Fruit fly (Drosophila melanogaster) whole organism, embryonic: ENCODE measurements around the gene CG9760.

Experiments used
- Asciz ChIP-seq: fragments of 200-800 bp; sonication (Bioruptor generic); optimal IDR thresholded peaks from 2 replicates; lab custom pipeline; 2017; ENCODE audit warnings: missing biosample characterization, mild to moderate bottlenecking, missing genetic modification characterization, missing genetic modification reagents
- Atf6 ChIP-seq: fragments of 200-800 bp; sonication (Bioruptor generic); IDR thresholded peaks from 2 replicates; pipeline ENCODE4 v1.3.6; 2022; ENCODE audit warnings: missing biosample characterization, missing genetic modification characterization
- B-H2 ChIP-seq: fragments of 200-800 bp; sonication (Bioruptor generic); optimal IDR thresholded peaks from 2 replicates; lab custom pipeline; 2018; ENCODE audit warnings: missing biosample characterization, mild to moderate bottlenecking, missing genetic modification characterization
- Bgb ChIP-seq: fragments of 200-800 bp; sonication (Bioruptor generic); IDR thresholded peaks from 2 replicates; pipeline ENCODE4 v1.3.6; 2022; ENCODE audit warnings: missing biosample characterization, missing genetic modification characterization; ENCODE audit not compliant: partially characterized antibody
- CG10147 ChIP-seq: fragments of 200-800 bp; sonication (Bioruptor generic); optimal IDR thresholded peaks from 2 replicates; lab custom pipeline; 2019; ENCODE audit warnings: missing biosample characterization, mild to moderate bottlenecking, missing genetic modification characterization, moderate library complexity
- CG12219 ChIP-seq: fragments of 200-800 bp; sonication (Bioruptor generic); optimal IDR thresholded peaks from 3 replicates; lab custom pipeline; 2018; ENCODE audit warnings: missing biosample characterization, mild to moderate bottlenecking, missing genetic modification characterization
- CG14441 ChIP-seq: fragments of 200-800 bp; sonication (Bioruptor generic); IDR thresholded peaks from 2 replicates; pipeline ENCODE4 v1.3.6; 2022; ENCODE audit warnings: missing biosample characterization, missing genetic modification characterization
- CG14710 ChIP-seq: fragments of 200-800 bp; sonication (Bioruptor generic); optimal IDR thresholded peaks from 3 replicates; lab custom pipeline; 2019; ENCODE audit warnings: missing biosample characterization, mild to moderate bottlenecking, missing genetic modification characterization, moderate library complexity
- CG15011 ChIP-seq: fragments of 200-800 bp; sonication (Bioruptor generic); optimal IDR thresholded peaks from 3 replicates; lab custom pipeline; 2018; ENCODE audit warnings: missing biosample characterization, mild to moderate bottlenecking, missing genetic modification characterization
- CG15073 ChIP-seq: fragments of 200-800 bp; sonication (Bioruptor generic); optimal IDR thresholded peaks from 2 replicates; lab custom pipeline; 2016; ENCODE audit warnings: missing biosample characterization, missing genetic modification characterization
- CG15479 ChIP-seq: fragments of 200-800 bp; sonication (Bioruptor generic); optimal IDR thresholded peaks from 3 replicates; lab custom pipeline; 2019; ENCODE audit warnings: missing biosample characterization, mild to moderate bottlenecking, missing genetic modification characterization, moderate library complexity
- CG15514 ChIP-seq: fragments of 200-800 bp; sonication (Bioruptor generic); optimal IDR thresholded peaks from 3 replicates; lab custom pipeline; 2017; ENCODE audit warnings: missing biosample characterization, missing genetic modification characterization, mild to moderate bottlenecking, moderate library complexity, missing genetic modification reagents
- CG15601 ChIP-seq: fragments of 200-800 bp; sonication (Bioruptor generic); optimal IDR thresholded peaks from 3 replicates; lab custom pipeline; 2019; ENCODE audit warnings: missing biosample characterization, mild to moderate bottlenecking, missing genetic modification characterization, moderate library complexity
- CG2199 ChIP-seq: fragments of 200-800 bp; sonication (Bioruptor generic); IDR thresholded peaks from 3 replicates; pipeline ENCODE4 v1.3.6; 2022; ENCODE audit warnings: missing biosample characterization, missing genetic modification characterization
- CG34376 ChIP-seq: fragments of 200-800 bp; sonication (Bioruptor generic); optimal IDR thresholded peaks from 2 replicates; lab custom pipeline; 2018; ENCODE audit warnings: missing biosample characterization, mild to moderate bottlenecking, missing genetic modification characterization
- CG42726 ChIP-seq: fragments of 200-800 bp; sonication (Bioruptor generic); IDR thresholded peaks from 2 replicates; pipeline ENCODE4 v1.3.6; 2022; ENCODE audit warnings: missing biosample characterization, missing genetic modification characterization; ENCODE audit not compliant: partially characterized antibody
- CG7372 ChIP-seq: fragments of 200-800 bp; sonication (Bioruptor generic); IDR thresholded peaks from 2 replicates; pipeline ENCODE4 v1.3.6; 2022; ENCODE audit warnings: missing biosample characterization, missing genetic modification characterization
- CG7839 ChIP-seq: fragments of 200-800 bp; sonication (Bioruptor generic); optimal IDR thresholded peaks from 3 replicates; lab custom pipeline; 2018; ENCODE audit warnings: missing biosample characterization, mild to moderate bottlenecking, missing genetic modification characterization, moderate library complexity
- CG7928 ChIP-seq: fragments of 200-800 bp; sonication (Bioruptor generic); optimal IDR thresholded peaks from 2 replicates; lab custom pipeline; 2017; ENCODE audit warnings: missing biosample characterization, mild to moderate bottlenecking, missing genetic modification characterization
- CG9932 ChIP-seq: fragments of 200-800 bp; sonication (Bioruptor generic); IDR thresholded peaks from 2 replicates; pipeline ENCODE4 v1.3.6; 2022; ENCODE audit warnings: missing biosample characterization, missing genetic modification characterization
- CTCF ChIP-seq: fragments of 200-800 bp; sonication (Bioruptor generic); optimal IDR thresholded peaks from 2 replicates; lab custom pipeline; 2017; ENCODE audit warnings: missing biosample characterization, mild to moderate bottlenecking, missing genetic modification characterization, moderate library complexity
- GATAe ChIP-seq: fragments of 200-800 bp; sonication (Bioruptor generic); conservative IDR thresholded peaks from 2 replicates; pipeline ENCODE4 v1.3.6; 2022; ENCODE audit warnings: missing biosample characterization, missing genetic modification characterization
- Gsc ChIP-seq: fragments of 200-800 bp; sonication (Bioruptor generic); IDR thresholded peaks from 2 replicates; pipeline ENCODE4 v1.3.6; 2022; ENCODE audit warnings: missing biosample characterization, missing genetic modification characterization
- Med ChIP-seq: fragments of 200-800 bp; sonication (Bioruptor generic); peaks from one replicate; lab custom pipeline; 2016; ENCODE audit warnings: missing biosample characterization, missing genetic modification characterization, mild to moderate bottlenecking, inconsistent platforms, moderate library complexity
- Nf-YC ChIP-seq: fragments of 200-800 bp; optimal IDR thresholded peaks from 3 replicates; lab custom pipeline; 2019; ENCODE audit warnings: missing biosample characterization, mild to moderate bottlenecking, missing genetic modification characterization, moderate library complexity
- Sin3A ChIP-seq: fragments of >200 bp; optimal IDR thresholded peaks from 2 replicates; lab custom pipeline; 2018
- Taf1 ChIP-seq: fragments of 200-800 bp; sonication (Bioruptor generic); IDR thresholded peaks from 2 replicates; pipeline ENCODE4 v1.3.6; 2022; ENCODE audit warnings: missing biosample characterization, missing genetic modification characterization
- Vsx1 ChIP-seq: fragments of 200-800 bp; sonication (Bioruptor generic); optimal IDR thresholded peaks from 2 replicates; lab custom pipeline; 2017; ENCODE audit warnings: missing biosample characterization, mild to moderate bottlenecking, missing genetic modification characterization, missing genetic modification reagents
- chinmo ChIP-seq: fragments of 200-800 bp; sonication (Bioruptor generic); IDR thresholded peaks from 4 replicates; pipeline ENCODE4 v1.3.6; 2022; ENCODE audit warnings: missing biosample characterization, missing genetic modification characterization; ENCODE audit not compliant: partially characterized antibody
- cwo ChIP-seq: fragments of 200-800 bp; sonication (Bioruptor generic); optimal IDR thresholded peaks from 3 replicates; lab custom pipeline; 2017; ENCODE audit warnings: missing biosample characterization, missing genetic modification characterization, mild to moderate bottlenecking, moderate library complexity, missing genetic modification reagents
- dm ChIP-seq: fragments of 200-800 bp; sonication (Bioruptor generic); optimal IDR thresholded peaks from 3 replicates; lab custom pipeline; 2016; ENCODE audit warnings: missing biosample characterization, missing genetic modification characterization
- eve ChIP-seq, 2 experiments: fragments of >200 bp; optimal IDR thresholded peaks; 2 replicates each; lab custom pipeline; 2017; ENCODE audit warnings: missing biosample characterization in 2 of 2, missing genetic modification characterization in 2 of 2
- exex ChIP-seq: fragments of 200-800 bp; sonication (Bioruptor generic); optimal IDR thresholded peaks from 4 replicates; lab custom pipeline; 2018; ENCODE audit warnings: missing biosample characterization, mild to moderate bottlenecking, missing genetic modification characterization, moderate library complexity
- gem ChIP-seq: fragments of 200-800 bp; sonication (Bioruptor generic); optimal IDR thresholded peaks from 2 replicates; lab custom pipeline; 2019; ENCODE audit warnings: missing biosample characterization, mild to moderate bottlenecking, missing genetic modification characterization, moderate library complexity
- kay ChIP-seq: fragments of 200-800 bp; sonication (Bioruptor generic); optimal IDR thresholded peaks from 2 replicates; lab custom pipeline; 2016; ENCODE audit warnings: missing biosample characterization, missing genetic modification characterization
- lola ChIP-seq, 3 experiments: fragments of >200 bp in 2 of 3; fragments of 200-800 bp in 1 of 3; sonication (Bioruptor generic) in 1 of 3; optimal IDR thresholded peaks; 2 replicates each; lab custom pipeline; 2017 to 2019; ENCODE audit warnings: missing biosample characterization in 3 of 3, missing genetic modification characterization in 3 of 3, mild to moderate bottlenecking in 1 of 3, moderate library complexity in 1 of 3
- mirr ChIP-seq: fragments of 200-800 bp; sonication (Bioruptor generic); optimal IDR thresholded peaks from 3 replicates; lab custom pipeline; 2018; ENCODE audit warnings: missing biosample characterization, mild to moderate bottlenecking, missing genetic modification characterization
- nerfin-1 ChIP-seq: fragments of 200-800 bp; sonication (Bioruptor generic); optimal IDR thresholded peaks from 3 replicates; lab custom pipeline; 2019; ENCODE audit warnings: missing biosample characterization, mild to moderate bottlenecking, missing genetic modification characterization, moderate library complexity
- org-1 ChIP-seq: fragments of 200-800 bp; sonication (Bioruptor generic); optimal IDR thresholded peaks from 2 replicates; lab custom pipeline; 2017; ENCODE audit warnings: missing biosample characterization, missing genetic modification characterization
- p53 ChIP-seq: fragments of 200-800 bp; sonication (Bioruptor generic); optimal IDR thresholded peaks from 2 replicates; lab custom pipeline; 2016; ENCODE audit warnings: missing biosample characterization, missing genetic modification characterization
- pan ChIP-seq, 4 experiments: fragments of >200 bp in 3 of 4; fragments of 200-800 bp in 1 of 4; sonication (Bioruptor generic) in 1 of 4; optimal IDR thresholded peaks in 3 of 4; IDR thresholded peaks in 1 of 4; 2 replicates each; pipeline versions ENCODE4 v1.3.6 to Lab custom; 2017 to 2022; ENCODE audit warnings: missing biosample characterization in 2 of 4, missing genetic modification characterization in 2 of 4, mixed read lengths in 1 of 4
- pros ChIP-seq: fragments of 200-800 bp; sonication (Bioruptor generic); optimal IDR thresholded peaks from 3 replicates; lab custom pipeline; 2019; ENCODE audit warnings: missing biosample characterization, mild to moderate bottlenecking, missing genetic modification characterization, moderate library complexity
- run ChIP-seq: fragments of 200-800 bp; sonication (Bioruptor generic); optimal IDR thresholded peaks from 3 replicates; lab custom pipeline; 2018; ENCODE audit warnings: missing biosample characterization, mild to moderate bottlenecking, missing genetic modification characterization
- salm ChIP-seq: fragments of 200-800 bp; sonication (Bioruptor generic); optimal IDR thresholded peaks from 2 replicates; lab custom pipeline; 2018; ENCODE audit warnings: missing biosample characterization, mild to moderate bottlenecking, missing genetic modification characterization
- sqz ChIP-seq: fragments of 200-800 bp; sonication (Bioruptor generic); optimal IDR thresholded peaks from 3 replicates; lab custom pipeline; 2018; ENCODE audit warnings: missing biosample characterization, mild to moderate bottlenecking, missing genetic modification characterization
- stc ChIP-seq: fragments of 200-800 bp; sonication (Bioruptor generic); IDR thresholded peaks from 2 replicates; pipeline ENCODE4 v1.3.6; 2022; ENCODE audit warnings: missing biosample characterization, missing genetic modification characterization
- wek ChIP-seq: fragments of 200-800 bp; sonication (Bioruptor generic); optimal IDR thresholded peaks from 3 replicates; lab custom pipeline; 2018; ENCODE audit warnings: missing biosample characterization, mild to moderate bottlenecking, missing genetic modification characterization, moderate library complexity
- zen ChIP-seq: fragments of 200-800 bp; sonication (Bioruptor generic); optimal IDR thresholded peaks from 3 replicates; lab custom pipeline; 2018; ENCODE audit warnings: missing biosample characterization, mild to moderate bottlenecking, missing genetic modification characterization, moderate library complexity
- zf30C ChIP-seq: fragments of 200-800 bp; sonication (Bioruptor generic); optimal IDR thresholded peaks from 3 replicates; lab custom pipeline; 2018; ENCODE audit warnings: missing biosample characterization, mild to moderate bottlenecking, missing genetic modification characterization

CG9760 gene

dm6 chr3L:12124138-12124583, 39.4 kb downstream of the CG9760 start (continued):
- TF ChIP-seq CG12219 (peak; percentile 55), CG15514 (GFP tag; lab: Kevin White, UChicago) (peak; percentile 29), CG7372 (GFP tag; lab: Robert Waterston, UW) (no peak; the same call in 1 of the 2 replicates), CG2199 (GFP tag; lab: Robert Waterston, UW) (peak; percentile 80; the same call in 2 of the 3 replicates), Bgb (GFP tag; lab: Robert Waterston, UW) (peak; percentile 41; the same call in 1 of the 2 replicates), p53 (GFP tag; lab: Kevin White, UChicago) (no peak), Taf1 (GFP tag; lab: Robert Waterston, UW) (peak; percentile 10; the same call in 1 of the 2 replicates), Gsc (GFP tag; lab: Robert Waterston, UW) (no peak), Sin3A (lab: Kevin White, UChicago) (no peak), lola (GFP tag; optimal IDR thresholded peaks at IDR 0.05; lab: Kevin White, UChicago) (no peak), CG15601 (peak; percentile 6), zf30C (GFP tag; lab: Kevin White, UChicago) (no peak), pan (optimal IDR thresholded peaks at IDR 0.05; lab: Kevin White, UChicago) (no peak), pan (GFP tag; optimal IDR thresholded peaks at IDR 0.05 in 1 of 2, IDR thresholded peaks at IDR 0.05 in 1 of 2) (peak in 1 of 2 experiments; percentile 11), CG7839 (no peak), CG14441 (GFP tag; lab: Robert Waterston, UW) (peak; percentile 53), CG15479 (peak; percentile 71), eve (GFP tag; optimal IDR thresholded peaks at IDR 0.05; lab: Kevin White, UChicago) (no peak), CG34376 (peak; percentile 49), cwo (peak; percentile 91), CTCF (GFP tag; lab: Kevin White, UChicago) (no peak), pros (GFP tag; lab: Kevin White, UChicago) (peak; percentile 89), exex (tag; lab: Kevin White, UChicago) (peak; percentile 61), Nf-YC (tag; lab: Kevin White, UChicago) (peak; percentile 86), nerfin-1 (tag; lab: Kevin White, UChicago) (peak; percentile 58), run (tag; lab: Kevin White, UChicago) (peak; percentile 13), gem (no peak), CG15073 (GFP tag; lab: Kevin White, UChicago) (no peak), CG42726 (GFP tag; lab: Robert Waterston, UW) (peak; percentile 38; the same call in 1 of the 2 replicates), CG15011 (GFP tag; lab: Kevin White, UChicago) (no peak), dm (GFP tag; lab: Kevin White, UChicago) (peak; percentile 35), Vsx1 (GFP tag; lab: Kevin White, UChicago) (peak; percentile 40), sqz (peak; percentile 28), salm (tag; lab: Kevin White, UChicago) (peak; percentile 43), stc (GFP tag; lab: Robert Waterston, UW) (0 out of 2 replicates have a peak, but pooled peaks have one; percentile 7), zen (peak; percentile 56), B-H2 (GFP tag; lab: Kevin White, UChicago) (peak; percentile 71), CG7928 (GFP tag; lab: Kevin White, UChicago) (peak; percentile 60), wek (GFP tag; lab: Kevin White, UChicago) (peak; percentile 60), CG9932 (GFP tag; lab: Robert Waterston, UW) (peak; percentile 32; the same call in 1 of the 2 replicates), CG14710 (peak; percentile 9), Atf6 (peak; percentile 22; the same call in 1 of the 2 replicates), Asciz (no peak), GATAe (GFP tag; lab: Robert Waterston, UW) (no peak), Med (GFP tag; lab: Kevin White, UChicago) (peak; percentile 84), chinmo (GFP tag; lab: Robert Waterston, UW) (peak; percentile 97), org-1 (GFP tag; lab: Kevin White, UChicago) (no peak), CG10147 (GFP tag; lab: Kevin White, UChicago) (no peak), kay (no peak), mirr (peak; percentile 91)
